Worm (Caenorhabditis elegans) whole organism, L2 larva: Measurements from ENCODE around the gene C07A9.9.

Source experiments
- alr-1 ChIP-seq: fragments of 150-350 bp; optimal IDR thresholded peaks from 2 replicates; lab custom pipeline; 2014; ENCODE audit warnings: missing biosample characterization, missing genetic modification characterization
- ama-1 ChIP-seq: fragments of 150-350 bp; optimal IDR thresholded peaks from 2 replicates; lab custom pipeline; 2018; ENCODE audit warnings: inconsistent platforms
- ceh-82 ChIP-seq: fragments of 150-350 bp; optimal IDR thresholded peaks from 2 replicates; lab custom pipeline; 2014; ENCODE audit warnings: missing biosample characterization, missing genetic modification characterization
- elt-3 ChIP-seq: sonication (generic microtip); optimal IDR thresholded peaks from 2 replicates; lab custom pipeline; 2017; ENCODE audit warnings: missing biosample characterization, missing genetic modification characterization
- fos-1 ChIP-seq: fragments of 150-350 bp; optimal IDR thresholded peaks from 2 replicates; lab custom pipeline; 2014; ENCODE audit warnings: missing biosample characterization, missing genetic modification characterization
- mab-5 ChIP-seq: fragments of 150-350 bp; optimal IDR thresholded peaks from 2 replicates; lab custom pipeline; 2014; ENCODE audit warnings: missing biosample characterization, missing genetic modification characterization
- nhr-11 ChIP-seq: fragments of 150-350 bp; optimal IDR thresholded peaks from 2 replicates; lab custom pipeline; 2014; ENCODE audit warnings: missing biosample characterization, missing genetic modification characterization
- nhr-237 ChIP-seq: fragments of 150-350 bp; optimal IDR thresholded peaks from 2 replicates; lab custom pipeline; 2014; ENCODE audit warnings: missing biosample characterization, missing genetic modification characterization
- sma-9 ChIP-seq, 2 experiments: fragments of 150-350 bp in 1 of 2; sonication (generic microtip) in 1 of 2; optimal IDR thresholded peaks; 2 replicates each; lab custom pipeline; 2014 to 2016; ENCODE audit warnings: missing genetic modification characterization in 2 of 2, mild to moderate bottlenecking in 1 of 2, missing biosample characterization in 1 of 2, missing compliant biosample characterization in 1 of 2, missing genetic modification reagents in 1 of 2, moderate library complexity in 1 of 2
- snpc-4 ChIP-seq: fragments of 150-350 bp; optimal IDR thresholded peaks from 2 replicates; lab custom pipeline; 2014; ENCODE audit warnings: missing biosample characterization, missing genetic modification characterization
- ztf-11 ChIP-seq: sonication (generic microtip); optimal IDR thresholded peaks from 2 replicates; lab custom pipeline; 2017; ENCODE audit warnings: missing biosample characterization, missing genetic modification characterization

DNA sequence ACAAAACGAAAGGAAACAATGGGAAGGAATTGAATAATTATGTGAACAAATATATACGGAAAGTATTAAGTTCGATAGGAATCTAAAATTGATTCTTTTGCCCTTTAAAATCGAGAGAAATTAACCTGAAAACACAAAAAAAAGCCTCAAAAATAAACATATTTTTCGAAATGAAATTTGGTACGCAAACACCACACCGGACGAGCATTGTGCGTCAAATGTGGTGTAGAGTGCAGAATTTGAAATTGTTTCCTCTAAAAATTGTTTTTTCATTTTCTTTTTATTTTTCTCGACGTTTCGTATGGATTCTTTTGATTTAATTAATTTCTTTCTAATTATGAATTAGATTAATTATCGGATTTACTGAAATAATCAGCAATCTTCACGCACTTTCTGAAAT, 27.9 kb upstream of the C07A9.9 start:
- TF ChIP-seq mab-5 (tag; lab: Kevin White, UChicago), result no peak
- no peak for TF ChIP-seq ztf-11 (tag; lab: Kevin White, UChicago)
- TF ChIP-seq sma-9 (GFP tag; optimal IDR thresholded peaks at IDR 0.05; lab: Kevin White, UChicago), result no peak
- no peak for TF ChIP-seq sma-9 (tag; optimal IDR thresholded peaks at IDR 0.05; lab: Kevin White, UChicago)
- TF ChIP-seq snpc-4, result no peak
- TF ChIP-seq ceh-82 (tag; lab: Kevin White, UChicago), result no peak
- TF ChIP-seq nhr-237 (tag; lab: Kevin White, UChicago), result no peak
- TF ChIP-seq ama-1, result no peak
- TF ChIP-seq nhr-11 (tag; lab: Kevin White, UChicago), result no peak
- no peak for TF ChIP-seq alr-1 (tag; lab: Kevin White, UChicago)
- no peak for TF ChIP-seq elt-3 (tag; lab: Kevin White, UChicago)
- no peak for TF ChIP-seq fos-1 (tag; lab: Kevin White, UChicago)
